Fruit fly (Drosophila melanogaster) whole organism, larva: ENCODE data around the gene Apoltp.

Experiments
- noc ChIP-seq: fragments of 200-800 bp; sonication (Bioruptor generic); optimal IDR thresholded peaks from 3 replicates; lab custom pipeline; 2019; ENCODE audit warnings: missing biosample characterization, mild to moderate bottlenecking, missing genetic modification characterization, moderate library complexity

The Apoltp gene

DNA sequence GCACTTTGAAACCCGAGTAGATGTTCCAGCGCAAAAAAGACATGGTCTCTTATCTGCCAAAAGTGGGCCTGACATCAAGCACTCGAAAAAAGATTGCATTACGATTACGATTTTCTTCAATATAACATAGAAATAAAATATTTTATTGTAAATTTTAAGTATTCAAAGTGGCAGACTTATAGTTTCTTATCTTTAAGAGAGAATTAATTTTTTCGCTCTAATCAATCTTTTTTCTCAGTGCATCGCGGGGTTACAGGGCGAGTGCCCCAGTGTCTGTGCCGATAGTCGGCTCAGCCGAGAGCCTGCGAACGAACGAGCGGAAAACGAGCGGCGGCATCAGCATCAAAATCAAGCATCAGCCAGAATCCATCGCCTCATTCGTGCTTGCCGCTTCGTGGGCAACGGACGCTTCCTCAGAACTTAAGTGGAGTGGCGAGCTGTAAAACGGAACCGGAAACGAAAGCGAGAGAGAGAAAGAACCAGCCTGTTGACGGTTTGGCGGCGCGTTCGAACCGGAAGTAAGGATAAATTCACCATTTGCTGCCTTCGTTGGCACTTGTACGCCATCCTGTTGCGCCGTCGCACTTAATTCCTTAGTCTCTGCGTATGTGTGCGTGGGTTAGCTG is at the start of gene Apoltp:
TSS of gene Apoltp (plus strand) at position 369 of the 626 bp plus-strand sequence.
- TF ChIP-seq noc (tag; lab: Kevin White, UChicago) = peak; percentile 84

DNA sequence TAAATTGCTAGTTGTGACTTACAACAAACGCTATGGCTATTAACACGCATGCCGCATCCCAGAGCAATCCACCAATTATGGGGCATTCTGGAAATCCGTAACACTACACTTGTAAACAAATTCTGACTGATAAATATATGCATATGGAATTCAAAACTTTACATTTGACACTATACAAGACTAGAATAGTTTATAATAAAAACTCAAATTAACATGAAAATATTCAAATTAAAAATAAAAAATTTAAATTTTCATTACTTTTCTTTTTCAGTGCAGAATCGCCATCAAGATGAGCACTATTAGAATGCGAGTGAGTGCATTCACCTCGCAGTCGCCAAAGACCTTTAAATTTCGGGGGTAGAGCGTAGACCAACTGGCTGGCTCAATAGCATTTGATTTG is 48.0 kb upstream of the Apoltp start:
- no peak for TF ChIP-seq noc (tag; lab: Kevin White, UChicago)

dm6 chr2L:9589176-9589575 is 44.8 kb upstream of the Apoltp start, which contains the start of gene CG3841:
TSS of gene CG3841 (plus strand) at chr2L:9589476.
- TF ChIP-seq noc (tag; lab: Kevin White, UChicago) = no peak

- no peak for TF ChIP-seq noc (tag; lab: Kevin White, UChicago)
Observed at dm6 chr2L:9591146-9591545, 42.8 kb upstream of the Apoltp start.

DNA sequence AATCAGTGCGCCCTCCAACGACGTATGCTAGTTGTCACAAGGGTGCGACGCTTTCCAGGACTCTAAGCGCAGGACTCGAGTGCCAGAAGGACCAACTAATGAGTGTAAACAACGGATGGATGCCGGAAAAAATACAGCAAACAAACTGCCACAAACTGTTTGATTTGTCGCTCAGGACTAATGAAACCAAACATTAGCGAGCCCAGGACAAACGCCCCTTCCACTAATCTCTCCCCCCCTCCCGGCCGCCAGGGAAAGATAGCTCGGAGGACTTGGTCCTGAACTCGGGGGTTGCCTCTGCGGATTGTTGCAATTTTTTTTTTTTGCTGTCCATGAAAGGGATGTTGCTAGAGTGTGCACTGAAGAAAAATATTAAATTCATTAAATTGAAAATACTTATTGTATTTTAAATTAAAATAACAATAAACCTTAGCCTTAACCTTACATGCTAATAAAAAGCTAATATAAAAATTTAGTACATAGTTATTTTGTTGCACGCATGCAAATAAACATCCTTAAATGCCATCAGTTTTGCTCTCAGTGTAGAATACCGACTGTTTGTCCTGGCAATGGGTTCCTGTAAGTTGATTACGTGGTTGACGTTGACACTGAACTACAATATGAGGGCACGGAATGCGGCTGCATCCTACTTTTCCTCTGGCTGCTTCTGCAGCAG is 39.2 kb upstream of the Apoltp start:
- TF ChIP-seq noc (tag; lab: Kevin White, UChicago) = no peak

dm6 chr2L:9598390-9598789 is 35.6 kb upstream of the Apoltp start:
- no peak for TF ChIP-seq noc (tag; lab: Kevin White, UChicago)

DNA sequence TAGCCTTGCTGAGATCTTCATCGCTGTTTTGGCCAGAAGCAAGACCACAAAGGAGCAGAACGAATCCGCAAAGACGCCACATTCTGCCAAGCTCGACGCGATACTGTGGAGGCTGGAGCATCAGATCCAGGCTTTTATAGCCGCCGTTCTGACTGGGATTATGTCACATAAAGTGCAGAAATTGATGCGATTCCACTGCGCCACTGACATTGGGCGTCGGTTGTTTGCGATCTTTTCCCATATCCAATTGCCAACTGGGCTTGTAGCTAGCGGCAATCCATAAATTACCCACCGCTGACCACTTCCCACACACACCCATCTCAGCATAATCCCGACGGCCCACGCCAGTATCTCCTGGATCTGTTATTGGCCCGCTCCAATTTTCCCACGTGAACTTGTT is 33.2 kb upstream of the Apoltp start, which contains the start of gene CG4382:
TSS of gene CG4382 (minus strand) at position 101 of the 400 bp plus-strand sequence.
- no peak for TF ChIP-seq noc (tag; lab: Kevin White, UChicago)

DNA sequence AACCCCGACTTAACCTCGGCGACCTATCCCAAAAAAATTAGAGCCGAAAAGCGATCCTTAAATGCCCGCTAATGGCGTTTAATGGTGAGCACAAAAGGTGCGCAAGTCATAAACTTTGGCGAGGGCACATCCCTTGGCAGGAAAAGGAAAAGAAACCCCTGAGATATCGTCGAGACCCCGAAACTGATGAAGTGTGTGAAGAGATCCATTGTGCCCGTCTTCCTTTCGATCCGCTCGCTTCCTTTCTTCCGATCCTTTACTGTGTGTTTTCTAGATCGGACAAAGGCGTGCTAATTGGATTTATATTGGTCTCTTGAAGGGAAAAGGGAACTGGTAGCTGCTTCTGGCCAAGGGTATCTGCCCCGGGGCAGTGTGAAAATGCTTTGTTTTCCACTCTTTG is 32.8 kb upstream of the Apoltp start:
- TF ChIP-seq noc (tag; lab: Kevin White, UChicago) = no peak

- no peak for TF ChIP-seq noc (tag; lab: Kevin White, UChicago)
Observed at dm6 chr2L:9602103-9602502, 31.9 kb upstream of the Apoltp start.

DNA sequence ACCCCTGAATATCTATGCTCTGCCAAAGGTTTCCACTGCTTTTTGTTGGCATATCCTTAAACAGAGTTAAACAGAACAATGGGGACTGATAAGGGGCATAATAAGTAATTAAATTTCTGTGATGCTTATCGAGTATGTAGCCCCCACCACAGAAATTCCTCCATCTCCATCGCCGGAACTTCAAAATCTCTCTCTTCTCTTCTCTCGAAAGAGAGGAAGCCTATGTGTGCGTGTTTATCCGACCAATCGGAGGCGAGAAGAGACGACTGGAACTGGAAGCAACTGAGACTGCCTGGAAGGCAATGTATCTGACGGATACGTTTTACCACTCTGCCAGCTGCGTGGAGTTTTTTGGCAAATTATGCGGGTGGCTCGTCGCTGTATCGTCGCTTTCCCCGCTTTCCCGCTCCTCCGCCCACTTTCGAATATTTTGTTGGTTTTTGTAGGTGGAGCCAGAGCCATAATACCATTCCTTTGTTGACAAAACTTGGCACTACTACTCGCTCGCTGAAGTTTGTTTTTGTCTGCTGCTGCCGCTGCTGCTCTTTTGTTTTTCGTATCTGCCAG is 25.9 kb upstream of the Apoltp start, which contains the start of gene gcm2:
TSS of gene gcm2 (plus strand) at position 566 of the 567 bp plus-strand sequence.
- TF ChIP-seq noc (tag; lab: Kevin White, UChicago) = no peak

DNA sequence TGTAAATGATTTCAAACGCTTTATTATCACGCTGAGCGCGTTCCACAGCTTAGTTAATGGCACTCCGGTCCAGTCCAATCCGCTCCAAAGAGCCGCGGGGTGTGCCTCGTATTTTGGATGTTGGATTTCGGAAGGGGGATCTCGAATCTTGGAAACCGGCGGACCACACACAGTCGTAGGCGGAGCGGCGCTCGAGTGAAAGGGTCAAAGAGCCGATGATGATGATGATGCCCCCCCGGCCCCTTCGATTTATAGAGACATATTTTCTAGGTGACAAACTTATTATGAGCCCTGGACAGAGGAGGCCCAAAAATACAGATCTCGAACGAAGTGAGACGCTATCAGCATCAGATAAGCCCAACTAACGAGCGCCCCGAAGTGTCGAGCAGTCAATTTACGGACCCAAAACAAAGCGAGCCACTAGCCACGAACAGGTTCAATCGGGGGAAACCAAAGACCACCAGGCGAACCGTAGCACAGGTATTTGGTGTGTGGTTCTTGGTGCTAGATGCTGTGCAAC is 24.6 kb upstream of the Apoltp start:
- no peak for TF ChIP-seq noc (tag; lab: Kevin White, UChicago)

dm6 chr2L:9612654-9613005 is 21.3 kb upstream of the Apoltp start:
- no peak for TF ChIP-seq noc (tag; lab: Kevin White, UChicago)

dm6 chr2L:9613006-9613690 is 20.8 kb upstream of the Apoltp start, which contains the start of gene Trx2:
TSS of gene Trx2 (plus strand) at chr2L:9613166.
- peak; percentile 33 for TF ChIP-seq noc (tag; lab: Kevin White, UChicago)

DNA sequence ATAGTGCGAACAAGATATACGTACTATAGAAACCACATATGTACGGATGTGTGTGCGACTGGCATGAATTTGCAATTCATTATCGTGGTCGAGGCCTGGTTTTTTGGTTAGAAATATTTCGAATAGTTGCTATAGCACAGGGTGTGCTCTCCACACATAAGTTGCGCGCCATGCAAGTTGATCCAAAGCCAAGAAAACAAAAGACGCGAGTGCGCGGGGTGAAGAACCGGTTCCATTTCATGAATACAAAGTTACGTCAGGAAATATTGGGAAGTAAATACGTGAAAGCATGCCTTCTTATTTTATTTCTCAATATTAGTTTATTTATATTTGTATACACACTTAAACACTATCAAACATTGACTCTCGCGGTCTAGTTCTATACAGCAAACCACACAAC is 20.1 kb upstream of the Apoltp start:
- no peak for TF ChIP-seq noc (tag; lab: Kevin White, UChicago)

- TF ChIP-seq noc (tag; lab: Kevin White, UChicago) = no peak
Observed at dm6 chr2L:9614674-9615258, 19.2 kb upstream of the Apoltp start.
